Worm (Caenorhabditis elegans) whole organism, L1 larva: ENCODE results near the gene cct-2.
A peak's percentile ranks its signal among the peaks of the same experiment; 100 is the strongest.

Source experiments
- C04F5.9 ChIP-seq: sonication (generic microtip); optimal IDR thresholded peaks from 2 replicates; lab custom pipeline; 2016; ENCODE audit warnings: missing genetic modification characterization, missing compliant biosample characterization
- C34B4.2 ChIP-seq: sonication (generic microtip); optimal IDR thresholded peaks from 2 replicates; lab custom pipeline; 2017; ENCODE audit warnings: mild to moderate bottlenecking, missing genetic modification characterization, missing compliant biosample characterization
- F16B12.6 ChIP-seq: fragments of 150-350 bp; optimal IDR thresholded peaks from 2 replicates; lab custom pipeline; 2014; ENCODE audit warnings: missing biosample characterization, missing genetic modification characterization
- Y116A8C.19 ChIP-seq: sonication (generic microtip); optimal IDR thresholded peaks from 2 replicates; lab custom pipeline; 2016; ENCODE audit warnings: missing compliant biosample characterization, missing genetic modification characterization, borderline replicate concordance
- alr-1 ChIP-seq: fragments of 200-800 bp; sonication (Bioruptor generic); optimal IDR thresholded peaks from 2 replicates; lab custom pipeline; 2018; ENCODE audit warnings: borderline replicate concordance, mild to moderate bottlenecking, missing genetic modification characterization, missing compliant biosample characterization
- aly-2 ChIP-seq: fragments of 150-350 bp; optimal IDR thresholded peaks from 2 replicates; lab custom pipeline; 2014; ENCODE audit warnings: missing biosample characterization, missing genetic modification characterization
- ama-1 ChIP-seq: fragments of 150-350 bp; optimal IDR thresholded peaks from 2 replicates; lab custom pipeline; 2014
- ceh-8 ChIP-seq: fragments of 200-800 bp; sonication (Bioruptor generic); optimal IDR thresholded peaks from 2 replicates; lab custom pipeline; 2018; ENCODE audit warnings: mild to moderate bottlenecking, missing genetic modification characterization, moderate library complexity, missing compliant biosample characterization
- ceh-88 ChIP-seq: fragments of 200-800 bp; sonication (Bioruptor generic); IDR thresholded peaks from 2 replicates; pipeline ENCODE4 v1.3.6; 2022; ENCODE audit warnings: missing genetic modification characterization, missing compliant biosample characterization
- ceh-90 ChIP-seq: sonication (generic microtip); optimal IDR thresholded peaks from 2 replicates; lab custom pipeline; 2016; ENCODE audit warnings: missing genetic modification characterization, missing compliant biosample characterization
- ces-1 ChIP-seq: fragments of 150-350 bp; optimal IDR thresholded peaks from 2 replicates; lab custom pipeline; 2014; ENCODE audit warnings: missing biosample characterization, missing genetic modification reagents, missing genetic modification characterization
- efl-1 ChIP-seq, 4 experiments: fragments of 150-350 bp; optimal IDR thresholded peaks in 3 of 4; peaks in 1 of 4; 1 replicate in 1 of 4; 2 replicates in 3 of 4; lab custom pipeline; 2014; ENCODE audit warnings: missing biosample characterization in 2 of 4, missing genetic modification characterization in 2 of 4, missing genetic modification reagents in 2 of 4
- efl-3 ChIP-seq: fragments of 200-800 bp; sonication (Bioruptor generic); optimal IDR thresholded peaks from 2 replicates; lab custom pipeline; 2018; ENCODE audit warnings: mild to moderate bottlenecking, missing genetic modification characterization, missing compliant biosample characterization
- egl-13 ChIP-seq: sonication (generic microtip); optimal IDR thresholded peaks from 2 replicates; lab custom pipeline; 2016; ENCODE audit warnings: missing genotype, missing genetic modification reagents, missing genetic modification characterization, missing compliant biosample characterization
- egl-27 ChIP-seq, 2 experiments: fragments of 150-350 bp in 1 of 2; sonication (generic microtip); optimal IDR thresholded peaks; 3 replicates each; lab custom pipeline; 2017 to 2018; ENCODE audit warnings: missing biosample characterization in 2 of 2, missing genetic modification characterization in 2 of 2, missing genetic modification reagents in 2 of 2
- elt-3 ChIP-seq, 6 experiments: fragments of 150-350 bp in 1 of 6; sonication (generic microtip); optimal IDR thresholded peaks; 2 replicates each; lab custom pipeline; 2017 to 2018; ENCODE audit warnings: missing biosample characterization in 6 of 6, missing genetic modification characterization in 6 of 6, inconsistent platforms in 1 of 6
- fkh-10 ChIP-seq: sonication (generic microtip); optimal IDR thresholded peaks from 2 replicates; lab custom pipeline; 2017; ENCODE audit warnings: missing biosample characterization, missing genetic modification reagents, missing genetic modification characterization
- fkh-4 ChIP-seq: sonication (generic microtip); optimal IDR thresholded peaks from 2 replicates; lab custom pipeline; 2016; ENCODE audit warnings: missing compliant biosample characterization, missing genetic modification characterization, borderline replicate concordance
- fos-1 ChIP-seq: fragments of 150-350 bp; optimal IDR thresholded peaks from 2 replicates; lab custom pipeline; 2014; ENCODE audit warnings: missing biosample characterization, missing genetic modification characterization
- hlh-17 ChIP-seq: fragments of 200-800 bp; sonication (Bioruptor generic); optimal IDR thresholded peaks from 2 replicates; lab custom pipeline; 2018; ENCODE audit warnings: missing genetic modification characterization, mild to moderate bottlenecking, missing compliant biosample characterization, moderate library complexity, borderline replicate concordance
- hlh-4 ChIP-seq: sonication (generic microtip); optimal IDR thresholded peaks from 2 replicates; lab custom pipeline; 2016; ENCODE audit warnings: mild to moderate bottlenecking, missing genetic modification characterization, missing compliant biosample characterization
- lin-13 ChIP-seq: fragments of 150-350 bp; optimal IDR thresholded peaks from 2 replicates; lab custom pipeline; 2014; ENCODE audit warnings: missing biosample characterization, missing genetic modification reagents, missing genetic modification characterization
- lin-14 ChIP-seq: fragments of 200-800 bp; sonication (Bioruptor generic); optimal IDR thresholded peaks from 2 replicates; lab custom pipeline; 2018; ENCODE audit warnings: mild to moderate bottlenecking, missing genetic modification characterization, moderate library complexity, missing compliant biosample characterization
- lin-15B ChIP-seq: fragments of 150-350 bp; sonication (generic microtip); optimal IDR thresholded peaks from 3 replicates; lab custom pipeline; 2014; ENCODE audit warnings: missing biosample characterization, missing genetic modification characterization
- lsy-2 ChIP-seq, 2 experiments: fragments of 150-350 bp; optimal IDR thresholded peaks; 2 replicates each; lab custom pipeline; 2014; ENCODE audit warnings: missing biosample characterization in 2 of 2, missing genetic modification characterization in 2 of 2
- mdl-1 ChIP-seq, 2 experiments: fragments of 150-350 bp; optimal IDR thresholded peaks; 2 replicates each; lab custom pipeline; 2014 to 2017; ENCODE audit warnings: missing biosample characterization in 2 of 2, missing genetic modification characterization in 2 of 2, inconsistent platforms in 1 of 2
- mep-1 ChIP-seq: fragments of 150-350 bp; optimal IDR thresholded peaks from 2 replicates; lab custom pipeline; 2014; ENCODE audit warnings: missing biosample characterization, missing genetic modification characterization
- nhr-12 ChIP-seq: sonication (generic microtip); optimal IDR thresholded peaks from 2 replicates; lab custom pipeline; 2017; ENCODE audit warnings: missing biosample characterization, missing genetic modification characterization
- nhr-19 ChIP-seq: fragments of 200-800 bp; sonication (Bioruptor generic); conservative IDR thresholded peaks from 2 replicates; pipeline ENCODE4 v1.3.6; 2022; ENCODE audit warnings: missing genetic modification characterization, missing compliant biosample characterization
- nhr-20 ChIP-seq: sonication (generic microtip); optimal IDR thresholded peaks from 2 replicates; lab custom pipeline; 2016; ENCODE audit warnings: mild to moderate bottlenecking, missing genetic modification characterization, missing compliant biosample characterization
- nhr-47 ChIP-seq: sonication (generic microtip); optimal IDR thresholded peaks from 2 replicates; lab custom pipeline; 2016; ENCODE audit warnings: mild to moderate bottlenecking, missing genetic modification characterization, moderate library complexity, missing compliant biosample characterization
- nhr-71 ChIP-seq: sonication (generic microtip); optimal IDR thresholded peaks from 2 replicates; lab custom pipeline; 2016; ENCODE audit warnings: mild to moderate bottlenecking, missing genetic modification characterization, moderate library complexity, missing compliant biosample characterization
- nhr-84 ChIP-seq: sonication (generic microtip); optimal IDR thresholded peaks from 2 replicates; lab custom pipeline; 2017; ENCODE audit warnings: missing biosample characterization, missing genetic modification characterization
- nhr-85 ChIP-seq: sonication (generic microtip); peaks from one replicate; lab custom pipeline; 2016; ENCODE audit warnings: missing genetic modification characterization, inconsistent platforms, missing compliant biosample characterization
- pqm-1 ChIP-seq: sonication (generic microtip); optimal IDR thresholded peaks from 3 replicates; lab custom pipeline; 2017; ENCODE audit warnings: missing biosample characterization, missing genetic modification characterization
- rnt-1 ChIP-seq: sonication (generic microtip); optimal IDR thresholded peaks from 2 replicates; lab custom pipeline; 2016; ENCODE audit warnings: mild to moderate bottlenecking, missing genetic modification characterization, moderate library complexity, missing compliant biosample characterization
- snu-23 ChIP-seq: sonication (generic microtip); optimal IDR thresholded peaks from 2 replicates; lab custom pipeline; 2016; ENCODE audit warnings: missing genetic modification characterization, missing compliant biosample characterization
- sox-4 ChIP-seq: sonication (generic microtip); optimal IDR thresholded peaks from 2 replicates; lab custom pipeline; 2016; ENCODE audit warnings: missing genetic modification characterization, missing compliant biosample characterization
- sptf-1 ChIP-seq: fragments of 150-350 bp; optimal IDR thresholded peaks from 2 replicates; lab custom pipeline; 2014; ENCODE audit warnings: missing biosample characterization, missing genetic modification characterization
- swsn-7 ChIP-seq: sonication (generic microtip); optimal IDR thresholded peaks from 2 replicates; lab custom pipeline; 2016; ENCODE audit warnings: missing genetic modification characterization, missing compliant biosample characterization
- tlp-1 ChIP-seq: fragments of 150-350 bp; optimal IDR thresholded peaks from 2 replicates; lab custom pipeline; 2014; ENCODE audit warnings: missing biosample characterization, missing genetic modification characterization
- unc-30 ChIP-seq: sonication (generic microtip); optimal IDR thresholded peaks from 2 replicates; lab custom pipeline; 2017; ENCODE audit warnings: missing biosample characterization, missing genetic modification characterization
- unc-86 ChIP-seq: sonication (generic microtip); optimal IDR thresholded peaks from 2 replicates; lab custom pipeline; 2016; ENCODE audit warnings: missing genetic modification characterization, missing compliant biosample characterization
- unc-98 ChIP-seq: fragments of 200-800 bp; sonication (Bioruptor generic); IDR thresholded peaks from 2 replicates; pipeline ENCODE4 v1.3.6; 2022; ENCODE audit warnings: missing genetic modification characterization, missing compliant biosample characterization
- vab-15 ChIP-seq: sonication (generic microtip); optimal IDR thresholded peaks from 2 replicates; lab custom pipeline; 2017; ENCODE audit warnings: missing genotype, mild to moderate bottlenecking, missing genetic modification characterization, missing compliant biosample characterization
- zag-1 ChIP-seq: fragments of 150-350 bp; optimal IDR thresholded peaks from 2 replicates; lab custom pipeline; 2014; ENCODE audit warnings: missing biosample characterization, missing genetic modification characterization
- zip-4 ChIP-seq: fragments of 200-800 bp; sonication (Bioruptor generic); optimal IDR thresholded peaks from 2 replicates; lab custom pipeline; 2018; ENCODE audit warnings: mild to moderate bottlenecking, missing genetic modification characterization, moderate library complexity, missing compliant biosample characterization
- ztf-11 ChIP-seq, 2 experiments: sonication (generic microtip); optimal IDR thresholded peaks; 2 replicates each; lab custom pipeline; 2016 to 2017; ENCODE audit warnings: missing genetic modification characterization in 2 of 2, missing biosample characterization in 1 of 2, missing compliant biosample characterization in 1 of 2
- ztf-4 ChIP-seq: fragments of 150-350 bp; optimal IDR thresholded peaks from 2 replicates; lab custom pipeline; 2014; ENCODE audit warnings: missing biosample characterization, missing genetic modification characterization

cct-2 gene

DNA sequence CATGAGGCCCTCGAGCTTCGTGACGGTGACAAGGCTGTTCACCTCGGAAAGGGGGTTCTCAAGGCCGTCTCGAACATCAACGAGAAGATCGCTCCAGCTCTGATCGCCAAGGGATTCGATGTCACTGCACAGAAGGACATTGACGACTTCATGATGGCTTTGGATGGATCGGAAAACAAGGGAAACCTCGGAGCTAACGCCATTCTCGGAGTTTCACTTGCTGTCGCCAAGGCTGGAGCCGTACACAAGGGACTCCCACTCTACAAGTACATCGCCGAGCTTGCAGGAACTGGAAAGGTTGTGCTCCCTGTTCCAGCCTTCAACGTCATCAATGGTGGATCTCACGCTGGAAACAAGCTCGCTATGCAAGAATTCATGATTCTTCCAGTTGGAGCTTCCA is 4.9 kb downstream of the cct-2 start:
- TF ChIP-seq egl-13 (tag; lab: Kevin White, UChicago) (no peak), egl-27 (tag; optimal IDR thresholded peaks at IDR 0.05; lab: Kevin White, UChicago) (no peak), C34B4.2 (tag; lab: Kevin White, UChicago) (no peak), mep-1 (tag; lab: Kevin White, UChicago) (no peak), nhr-85 (no peak), ceh-8 (no peak), zag-1 (no peak), fos-1 (tag; lab: Kevin White, UChicago) (no peak), efl-3 (GFP tag; lab: Kevin White, UChicago) (no peak), snu-23 (no peak), lin-15B (tag; lab: Kevin White, UChicago) (no peak), ceh-88 (GFP tag; lab: Robert Waterston, UW) (no peak), F16B12.6 (no peak), alr-1 (tag; lab: Kevin White, UChicago) (no peak), Y116A8C.19 (tag; lab: Kevin White, UChicago) (no peak)

ce11 chrII:8933693-8934432 is 6.3 kb downstream of the cct-2 start, which contains the start of gene T21B10.3:
T21B10.3 (plus strand) TSS chrII:8934382.
- no peak for TF ChIP-seq ztf-11 (tag; optimal IDR thresholded peaks at IDR 0.05; lab: Kevin White, UChicago)
- TF ChIP-seq Y116A8C.19 (tag; lab: Kevin White, UChicago), result no peak
- TF ChIP-seq alr-1 (tag; lab: Kevin White, UChicago), result no peak
- no peak for TF ChIP-seq nhr-12 (tag; lab: Kevin White, UChicago)
- TF ChIP-seq unc-30 (tag; lab: Kevin White, UChicago), result no peak
- peak; percentile 8 for TF ChIP-seq nhr-19 (GFP tag; lab: Robert Waterston, UW)
- no peak for TF ChIP-seq fkh-4
- TF ChIP-seq ama-1 (lab: Kevin White, UChicago), result peak; percentile 83
- no peak for TF ChIP-seq tlp-1 (tag; lab: Kevin White, UChicago)
- TF ChIP-seq rnt-1 (tag; lab: Kevin White, UChicago), result peak; percentile 22
- TF ChIP-seq ces-1, result no peak
- no peak for TF ChIP-seq unc-98 (GFP tag; lab: Robert Waterston, UW)
- no peak for TF ChIP-seq F16B12.6
- no peak for TF ChIP-seq pqm-1
- TF ChIP-seq ceh-88 (GFP tag; lab: Robert Waterston, UW), result 0 out of 2 replicates have a peak, but pooled peaks have one; percentile 15
- peak; percentile 3 to 15 for TF ChIP-seq efl-1 (optimal IDR thresholded peaks at IDR 0.05; lab: Kevin White, UChicago)
- TF ChIP-seq efl-1 (GFP tag; optimal IDR thresholded peaks at IDR 0.05 in 1 of 2; lab: Kevin White, UChicago), result no peak
- TF ChIP-seq ceh-90, result no peak
- no peak for TF ChIP-seq snu-23
- TF ChIP-seq C34B4.2 (tag; lab: Kevin White, UChicago), result no peak
- TF ChIP-seq sox-4 (tag; lab: Kevin White, UChicago), result no peak
- peak in 1 of 2 experiments; percentile 16 for TF ChIP-seq lsy-2 (tag; optimal IDR thresholded peaks at IDR 0.05; lab: Kevin White, UChicago)
- no peak for TF ChIP-seq elt-3 (tag; optimal IDR thresholded peaks at IDR 0.05; lab: Kevin White, UChicago)
- no peak for TF ChIP-seq lin-13 (GFP tag; lab: Kevin White, UChicago)
- no peak for TF ChIP-seq vab-15 (tag; lab: Kevin White, UChicago)
- peak; percentile 14 for TF ChIP-seq nhr-47 (tag; lab: Kevin White, UChicago)
- TF ChIP-seq lin-14 (GFP tag; lab: Kevin White, UChicago), result no peak
- no peak for TF ChIP-seq zip-4 (GFP tag; lab: Kevin White, UChicago)
- TF ChIP-seq C04F5.9 (tag; lab: Kevin White, UChicago), result no peak
- TF ChIP-seq fkh-10 (GFP tag; lab: Kevin White, UChicago), result no peak
- TF ChIP-seq aly-2, result peak; percentile 72
- no peak for TF ChIP-seq unc-86 (tag; lab: Kevin White, UChicago)
- no peak for TF ChIP-seq hlh-4 (tag; lab: Kevin White, UChicago)
- no peak for TF ChIP-seq nhr-84 (tag; lab: Kevin White, UChicago)
- no peak for TF ChIP-seq hlh-17 (GFP tag; lab: Kevin White, UChicago)
- TF ChIP-seq nhr-20 (tag; lab: Kevin White, UChicago), result no peak
- TF ChIP-seq sptf-1 (tag; lab: Kevin White, UChicago), result no peak
- TF ChIP-seq nhr-71 (tag; lab: Kevin White, UChicago), result peak; percentile 56
- TF ChIP-seq nhr-85, result peak; percentile 63
- TF ChIP-seq efl-3 (GFP tag; lab: Kevin White, UChicago), result no peak
- TF ChIP-seq ztf-4 (tag; lab: Kevin White, UChicago), result peak; percentile 20
- TF ChIP-seq swsn-7, result no peak
- TF ChIP-seq mdl-1 (tag; optimal IDR thresholded peaks at IDR 0.05; lab: Kevin White, UChicago), result no peak
